Fruit fly (Drosophila melanogaster) whole organism, embryonic: ENCODE measurements around the gene CG18788.

Experiments used
- Ada2b ChIP-seq: fragments of 200-800 bp; sonication (Bioruptor generic); IDR thresholded peaks from 2 replicates; pipeline ENCODE4 v1.3.6; 2022; ENCODE audit warnings: missing biosample characterization, missing genetic modification characterization
- Atf3 ChIP-seq: fragments of 200-800 bp; sonication (Bioruptor generic); optimal IDR thresholded peaks from 3 replicates; lab custom pipeline; 2016; ENCODE audit warnings: missing biosample characterization, missing genetic modification characterization
- Bteb2 ChIP-seq: fragments of 200-800 bp; sonication (Bioruptor generic); optimal IDR thresholded peaks from 2 replicates; lab custom pipeline; 2016; ENCODE audit warnings: missing biosample characterization, missing genetic modification characterization
- C15 ChIP-seq: fragments of 200-800 bp; sonication (Bioruptor generic); IDR thresholded peaks from 3 replicates; pipeline ENCODE4 v1.3.6; 2022; ENCODE audit warnings: missing biosample characterization, missing genetic modification characterization
- CG1024 ChIP-seq: fragments of 200-800 bp; sonication (Bioruptor generic); IDR thresholded peaks from 2 replicates; pipeline ENCODE4 v1.3.6; 2022; ENCODE audit warnings: missing biosample characterization, missing genetic modification characterization
- CG10543 ChIP-seq: fragments of 200-800 bp; sonication (Bioruptor generic); optimal IDR thresholded peaks from 3 replicates; lab custom pipeline; 2017; ENCODE audit warnings: missing biosample characterization, mild to moderate bottlenecking, missing genetic modification characterization, moderate library complexity
- CG10979 ChIP-seq: fragments of 200-800 bp; sonication (Bioruptor generic); optimal IDR thresholded peaks from 2 replicates; lab custom pipeline; 2018; ENCODE audit warnings: missing biosample characterization, mild to moderate bottlenecking, missing genetic modification characterization, moderate library complexity
- CG11456 ChIP-seq: fragments of 200-800 bp; sonication (Bioruptor generic); IDR thresholded peaks from 3 replicates; pipeline ENCODE4 v1.3.6; 2022; ENCODE audit warnings: missing biosample characterization, missing genetic modification characterization
- CG14014 ChIP-seq: fragments of 200-800 bp; sonication (Bioruptor generic); IDR thresholded peaks from 2 replicates; pipeline ENCODE4 v1.3.6; 2022; ENCODE audit warnings: missing biosample characterization, missing genetic modification characterization
- CG15073 ChIP-seq: fragments of 200-800 bp; sonication (Bioruptor generic); optimal IDR thresholded peaks from 2 replicates; lab custom pipeline; 2016; ENCODE audit warnings: missing biosample characterization, missing genetic modification characterization
- CG1529 ChIP-seq: fragments of 200-800 bp; sonication (Bioruptor generic); optimal IDR thresholded peaks from 3 replicates; lab custom pipeline; 2018; ENCODE audit warnings: missing biosample characterization, missing genetic modification characterization
- CG17385 ChIP-seq: fragments of 200-800 bp; sonication (Bioruptor generic); optimal IDR thresholded peaks from 3 replicates; lab custom pipeline; 2018; ENCODE audit warnings: missing biosample characterization, mild to moderate bottlenecking, missing genetic modification characterization
- CG31224 ChIP-seq: fragments of 200-800 bp; sonication (Bioruptor generic); IDR thresholded peaks from 2 replicates; pipeline ENCODE4 v1.3.6; 2022; ENCODE audit warnings: missing biosample characterization, missing genetic modification characterization
- CG31441 ChIP-seq: fragments of 200-800 bp; sonication (Bioruptor generic); IDR thresholded peaks from 2 replicates; pipeline ENCODE4 v1.3.6; 2022; ENCODE audit warnings: missing biosample characterization, missing genetic modification characterization
- CG4424 ChIP-seq: fragments of 200-800 bp; sonication (Bioruptor generic); optimal IDR thresholded peaks from 3 replicates; lab custom pipeline; 2016; ENCODE audit warnings: missing biosample characterization, missing genetic modification characterization
- CG4730 ChIP-seq: fragments of 200-800 bp; sonication (Bioruptor generic); IDR thresholded peaks from 2 replicates; pipeline ENCODE4 v1.3.6; 2022; ENCODE audit warnings: missing biosample characterization, missing genetic modification characterization
- CG5245 ChIP-seq: fragments of 200-800 bp; sonication (Bioruptor generic); optimal IDR thresholded peaks from 3 replicates; lab custom pipeline; 2016; ENCODE audit warnings: missing biosample characterization, missing genetic modification characterization
- CG6175 ChIP-seq: fragments of 200-800 bp; sonication (Bioruptor generic); IDR thresholded peaks from 3 replicates; pipeline ENCODE4 v1.3.6; 2022; ENCODE audit warnings: missing biosample characterization, missing genetic modification characterization
- CG6254 ChIP-seq: fragments of 200-800 bp; sonication (Bioruptor generic); optimal IDR thresholded peaks from 3 replicates; lab custom pipeline; 2017; ENCODE audit warnings: mild to moderate bottlenecking, missing biosample characterization, missing genetic modification reagents, missing genetic modification characterization
- CG8281 ChIP-seq: fragments of 200-800 bp; sonication (Bioruptor generic); optimal IDR thresholded peaks from 2 replicates; lab custom pipeline; 2018; ENCODE audit warnings: missing biosample characterization, mild to moderate bottlenecking, missing genetic modification characterization, moderate library complexity
- Dip2 ChIP-seq: fragments of 200-800 bp; sonication (Bioruptor generic); IDR thresholded peaks from 2 replicates; pipeline ENCODE4 v1.3.6; 2022; ENCODE audit warnings: missing biosample characterization, missing genetic modification characterization
- Doc2 ChIP-seq: fragments of 200-800 bp; sonication (Bioruptor generic); IDR thresholded peaks from 2 replicates; pipeline ENCODE4 v1.3.6; 2022; ENCODE audit warnings: missing biosample characterization, missing genetic modification characterization
- E2f1 ChIP-seq: fragments of 200-800 bp; sonication (Bioruptor generic); IDR thresholded peaks from 2 replicates; pipeline ENCODE4 v1.3.6; 2022; ENCODE audit warnings: missing biosample characterization, missing genetic modification characterization
- Eip74EF ChIP-seq, 2 experiments: fragments of 200-800 bp in 1 of 2; fragments of >200 bp in 1 of 2; sonication (Bioruptor generic) in 1 of 2; optimal IDR thresholded peaks; 2 replicates each; lab custom pipeline; 2017 to 2019; ENCODE audit warnings: missing biosample characterization in 2 of 2, missing genetic modification characterization in 2 of 2, mild to moderate bottlenecking in 1 of 2, moderate library complexity in 1 of 2
- Ets97D ChIP-seq: fragments of 200-800 bp; sonication (Bioruptor generic); optimal IDR thresholded peaks from 3 replicates; lab custom pipeline; 2016; ENCODE audit warnings: missing biosample characterization, missing genetic modification characterization
- Fer2 ChIP-seq: fragments of 200-800 bp; sonication (Bioruptor generic); optimal IDR thresholded peaks from 2 replicates; lab custom pipeline; 2018; ENCODE audit warnings: missing biosample characterization, mild to moderate bottlenecking, missing genetic modification characterization, moderate library complexity
- Gug ChIP-seq: fragments of 200-800 bp; sonication (Bioruptor generic); IDR thresholded peaks from 4 replicates; pipeline ENCODE4 v1.3.6; 2022; ENCODE audit warnings: missing biosample characterization, missing genetic modification characterization
- Hr3 ChIP-seq: fragments of 200-800 bp; sonication (Bioruptor generic); optimal IDR thresholded peaks from 3 replicates; lab custom pipeline; 2016; ENCODE audit warnings: missing biosample characterization, missing genetic modification characterization
- Hr39 ChIP-seq: fragments of >200 bp; optimal IDR thresholded peaks from 2 replicates; lab custom pipeline; 2017
- Nf-YB ChIP-seq: fragments of 200-800 bp; sonication (Bioruptor generic); optimal IDR thresholded peaks from 3 replicates; lab custom pipeline; 2019; ENCODE audit warnings: missing biosample characterization, mild to moderate bottlenecking, missing genetic modification characterization, moderate library complexity
- Taf1 ChIP-seq: fragments of 200-800 bp; sonication (Bioruptor generic); IDR thresholded peaks from 2 replicates; pipeline ENCODE4 v1.3.6; 2022; ENCODE audit warnings: missing biosample characterization, missing genetic modification characterization
- Tbp ChIP-seq: fragments of >200 bp; optimal IDR thresholded peaks from 2 replicates; lab custom pipeline; 2018; ENCODE audit warnings: missing biosample characterization, missing genetic modification characterization
- Xrp1 ChIP-seq: fragments of 200-800 bp; sonication (Bioruptor generic); IDR thresholded peaks from 2 replicates; pipeline ENCODE4 v1.3.6; 2022; ENCODE audit warnings: missing biosample characterization, missing genetic modification characterization
- abd-A ChIP-seq: fragments of 200-800 bp; sonication (Bioruptor generic); optimal IDR thresholded peaks from 3 replicates; lab custom pipeline; 2019; ENCODE audit warnings: missing biosample characterization, mild to moderate bottlenecking, missing genetic modification characterization, moderate library complexity
- aop ChIP-seq: fragments of 200-800 bp; sonication (Bioruptor generic); IDR thresholded peaks from 2 replicates; pipeline ENCODE4 v1.3.6; 2022; ENCODE audit warnings: missing biosample characterization, missing genetic modification characterization
- corto ChIP-seq: fragments of 200-800 bp; sonication (Bioruptor generic); optimal IDR thresholded peaks from 2 replicates; lab custom pipeline; 2016; ENCODE audit warnings: missing biosample characterization, mild to moderate bottlenecking, missing genetic modification characterization, moderate library complexity
- dati ChIP-seq: fragments of 200-800 bp; sonication (Bioruptor generic); IDR thresholded peaks from 2 replicates; pipeline ENCODE4 v1.3.6; 2022; ENCODE audit warnings: missing biosample characterization, missing genetic modification characterization
- en ChIP-seq: fragments of 200-800 bp; sonication (Bioruptor generic); optimal IDR thresholded peaks from 2 replicates; lab custom pipeline; 2016; ENCODE audit warnings: missing biosample characterization, missing genetic modification characterization
- fd102C ChIP-seq: fragments of 200-800 bp; sonication (Bioruptor generic); optimal IDR thresholded peaks from 2 replicates; lab custom pipeline; 2018; ENCODE audit warnings: missing biosample characterization, mild to moderate bottlenecking, missing genetic modification characterization, moderate library complexity
- gsb-n ChIP-seq: fragments of 200-800 bp; sonication (Bioruptor generic); optimal IDR thresholded peaks from 3 replicates; lab custom pipeline; 2018; ENCODE audit warnings: missing biosample characterization, mild to moderate bottlenecking, missing genetic modification characterization
- maf-S ChIP-seq: fragments of 200-800 bp; sonication (Bioruptor generic); optimal IDR thresholded peaks from 2 replicates; lab custom pipeline; 2016; ENCODE audit warnings: missing biosample characterization, missing genetic modification characterization
- mld ChIP-seq: fragments of 200-800 bp; sonication (Bioruptor generic); IDR thresholded peaks from 3 replicates; pipeline ENCODE4 v1.3.6; 2022; ENCODE audit warnings: missing biosample characterization, missing genetic modification characterization; ENCODE audit not compliant: partially characterized antibody
- nerfin-1 ChIP-seq: fragments of 200-800 bp; sonication (Bioruptor generic); optimal IDR thresholded peaks from 3 replicates; lab custom pipeline; 2019; ENCODE audit warnings: missing biosample characterization, mild to moderate bottlenecking, missing genetic modification characterization, moderate library complexity
- nerfin-2 ChIP-seq: fragments of 200-800 bp; sonication (Bioruptor generic); IDR thresholded peaks from 2 replicates; pipeline ENCODE4 v1.3.6; 2022; ENCODE audit warnings: missing biosample characterization, missing genetic modification characterization; ENCODE audit not compliant: partially characterized antibody
- rib ChIP-seq: fragments of 200-800 bp; sonication (Bioruptor generic); IDR thresholded peaks from 2 replicates; pipeline ENCODE4 v1.3.6; 2022; ENCODE audit warnings: missing biosample characterization, missing genetic modification characterization
- run ChIP-seq: fragments of 200-800 bp; sonication (Bioruptor generic); optimal IDR thresholded peaks from 3 replicates; lab custom pipeline; 2018; ENCODE audit warnings: missing biosample characterization, mild to moderate bottlenecking, missing genetic modification characterization
- scrt ChIP-seq: fragments of 200-800 bp; sonication (Bioruptor generic); optimal IDR thresholded peaks from 2 replicates; lab custom pipeline; 2018; ENCODE audit warnings: missing biosample characterization, mild to moderate bottlenecking, missing genetic modification characterization, moderate library complexity
- sisA ChIP-seq: fragments of 200-800 bp; sonication (Bioruptor generic); IDR thresholded peaks from 2 replicates; pipeline ENCODE4 v1.3.6; 2022; ENCODE audit warnings: missing biosample characterization, missing genetic modification characterization
- slou ChIP-seq: fragments of 200-800 bp; sonication (Bioruptor generic); optimal IDR thresholded peaks from 3 replicates; lab custom pipeline; 2016; ENCODE audit warnings: missing biosample characterization, missing genetic modification characterization
- yki ChIP-seq: fragments of >200 bp; optimal IDR thresholded peaks from 3 replicates; lab custom pipeline; 2018

Gene CG18788

DNA sequence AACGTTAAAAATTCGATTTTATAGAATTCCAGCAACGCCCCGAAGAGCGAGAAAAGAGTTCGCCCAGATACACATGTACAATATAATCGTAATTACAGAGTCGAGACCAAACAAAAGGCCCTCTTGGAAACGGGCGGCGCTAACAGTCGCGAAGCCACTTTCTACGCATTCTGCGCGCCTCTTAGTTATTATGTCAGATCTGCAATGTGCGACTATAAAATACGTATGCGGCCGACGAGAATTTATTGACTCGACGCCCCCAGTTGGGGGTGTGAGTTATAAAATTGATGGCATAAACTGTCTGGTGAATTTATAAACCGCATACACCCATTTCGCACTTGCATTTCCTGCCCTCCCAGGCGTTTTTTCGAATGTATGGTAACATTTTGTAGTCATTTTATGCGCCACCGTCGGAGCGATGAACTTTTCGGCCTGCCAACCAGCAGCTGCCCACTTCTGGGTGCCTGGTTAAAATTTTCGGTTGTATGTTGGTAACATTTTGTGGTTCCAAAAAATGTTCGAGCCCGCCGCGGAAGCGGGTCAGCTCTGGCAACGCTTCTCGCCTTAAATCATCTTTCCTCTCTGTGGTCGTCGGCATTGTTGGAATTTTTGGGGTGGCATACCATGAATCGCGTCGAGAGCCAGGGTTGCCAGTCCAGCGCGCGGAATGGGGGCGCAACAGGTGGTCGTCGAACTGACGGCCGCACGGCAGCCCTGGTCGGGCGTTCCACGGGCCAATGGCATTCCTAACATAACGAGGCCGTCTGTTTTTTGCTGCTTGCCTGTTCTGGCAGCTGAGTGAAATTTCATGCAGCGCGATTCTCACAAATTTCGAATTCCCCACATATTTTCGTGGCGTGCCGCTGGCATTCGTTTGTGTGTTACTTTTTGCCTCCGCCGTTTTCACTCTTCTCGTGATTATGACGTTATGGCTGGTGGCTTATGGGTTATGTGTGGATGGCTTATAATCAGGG, 22.0 kb upstream of the CG18788 start (continued):
- TF ChIP-seq abd-A (tag; lab: Kevin White, UChicago) (peak; percentile 100), CG10979 (tag; lab: Kevin White, UChicago) (peak; percentile 65), run (tag; lab: Kevin White, UChicago) (peak; percentile 97), CG1529 (peak; percentile 42), yki (lab: Kevin White, UChicago) (no peak), Atf3 (GFP tag; lab: Kevin White, UChicago) (peak; percentile 2), sisA (GFP tag; lab: Robert Waterston, UW) (no peak), CG10543 (GFP tag; lab: Kevin White, UChicago) (peak; percentile 99), en (GFP tag; lab: Kevin White, UChicago) (peak; percentile 38), Bteb2 (GFP tag; lab: Kevin White, UChicago) (peak; percentile 0), gsb-n (tag; lab: Kevin White, UChicago) (no peak), fd102C (GFP tag; lab: Kevin White, UChicago) (peak; percentile 34), E2f1 (GFP tag; lab: Robert Waterston, UW) (no peak), CG1024 (GFP tag; lab: Robert Waterston, UW) (no peak), Doc2 (no peak), Gug (peak; percentile 91), slou (GFP tag; lab: Kevin White, UChicago) (peak; percentile 13), corto (GFP tag; lab: Kevin White, UChicago) (no peak), Dip2 (GFP tag; lab: Robert Waterston, UW) (no peak), Ets97D (peak; percentile 76), CG6254 (peak; percentile 59), CG5245 (GFP tag; lab: Kevin White, UChicago) (peak; percentile 84), CG6175 (no peak), Hr3 (GFP tag; lab: Kevin White, UChicago) (peak; percentile 36), CG8281 (tag; lab: Kevin White, UChicago) (peak; percentile 26), CG11456 (GFP tag; lab: Robert Waterston, UW) (no peak), CG31224 (no peak), CG4424 (GFP tag; lab: Kevin White, UChicago) (peak; percentile 70), dati (GFP tag; lab: Robert Waterston, UW) (no peak), mld (no peak), Ada2b (GFP tag; lab: Robert Waterston, UW) (no peak), CG15073 (GFP tag; lab: Kevin White, UChicago) (no peak), C15 (GFP tag; lab: Robert Waterston, UW) (no peak), CG14014 (GFP tag; lab: Robert Waterston, UW) (no peak), nerfin-1 (tag; lab: Kevin White, UChicago) (peak; percentile 100), Taf1 (GFP tag; lab: Robert Waterston, UW) (no peak), rib (GFP tag; lab: Robert Waterston, UW) (no peak), Hr39 (lab: Kevin White, UChicago) (no peak), nerfin-2 (GFP tag; lab: Robert Waterston, UW) (no peak), Nf-YB (GFP tag; lab: Kevin White, UChicago) (peak; percentile 88), Tbp (GFP tag; lab: Kevin White, UChicago) (no peak), Xrp1 (GFP tag; lab: Robert Waterston, UW) (no peak), aop (GFP tag; lab: Robert Waterston, UW) (no peak), CG31441 (GFP tag; lab: Robert Waterston, UW) (no peak), Fer2 (peak; percentile 23), CG4730 (no peak), Eip74EF (GFP tag; optimal IDR thresholded peaks at IDR 0.05; lab: Kevin White, UChicago) (peak in 1 of 2 experiments; percentile 93), maf-S (GFP tag; lab: Kevin White, UChicago) (peak; percentile 71), scrt (GFP tag; lab: Kevin White, UChicago) (no peak), CG17385 (GFP tag; lab: Kevin White, UChicago) (peak; percentile 49)
